Fruit fly (Drosophila melanogaster): ENCODE results near the gene PGRP-LA.

- TF ChIP-seq CTCF (optimal IDR thresholded peaks at IDR 0.05) (no peak), CG8478 (optimal IDR thresholded peaks at IDR 0.05) (no peak)
Measured at dm6 chr3L:9364131-9364530, 30.0 kb downstream of the PGRP-LA start, which contains the start of gene mRRF1.
